Fruit fly (Drosophila melanogaster) whole organism, embryonic: ENCODE measurements around the gene CG31897.

Experiments used
- C15 ChIP-seq: fragments of 200-800 bp; sonication (Bioruptor generic); IDR thresholded peaks from 3 replicates; pipeline ENCODE4 v1.3.6; 2022; ENCODE audit warnings: missing biosample characterization, missing genetic modification characterization
- CG11085 ChIP-seq: fragments of 200-800 bp; sonication (Bioruptor generic); IDR thresholded peaks from 2 replicates; pipeline ENCODE4 v1.3.6; 2022; ENCODE audit warnings: missing biosample characterization, missing genetic modification characterization
- CG11398 ChIP-seq: fragments of 200-800 bp; sonication (Bioruptor generic); optimal IDR thresholded peaks from 2 replicates; lab custom pipeline; 2016; ENCODE audit warnings: missing biosample characterization, missing genetic modification characterization
- CG14050 ChIP-seq: fragments of 200-800 bp; sonication (Bioruptor generic); IDR thresholded peaks from 3 replicates; pipeline ENCODE4 v1.3.6; 2022; ENCODE audit warnings: missing biosample characterization, missing genetic modification characterization
- CG15269 ChIP-seq: fragments of 200-800 bp; sonication (Bioruptor generic); optimal IDR thresholded peaks from 2 replicates; lab custom pipeline; 2018; ENCODE audit warnings: missing biosample characterization, mild to moderate bottlenecking, missing genetic modification characterization, moderate library complexity
- CG1529 ChIP-seq: fragments of 200-800 bp; sonication (Bioruptor generic); optimal IDR thresholded peaks from 3 replicates; lab custom pipeline; 2018; ENCODE audit warnings: missing biosample characterization, missing genetic modification characterization
- CG15601 ChIP-seq: fragments of 200-800 bp; sonication (Bioruptor generic); optimal IDR thresholded peaks from 3 replicates; lab custom pipeline; 2019; ENCODE audit warnings: missing biosample characterization, mild to moderate bottlenecking, missing genetic modification characterization, moderate library complexity
- CG17385 ChIP-seq: fragments of 200-800 bp; sonication (Bioruptor generic); optimal IDR thresholded peaks from 3 replicates; lab custom pipeline; 2018; ENCODE audit warnings: missing biosample characterization, mild to moderate bottlenecking, missing genetic modification characterization
- CG18262 ChIP-seq: fragments of 200-800 bp; optimal IDR thresholded peaks from 3 replicates; lab custom pipeline; 2019; ENCODE audit warnings: missing biosample characterization, mild to moderate bottlenecking, missing genetic modification characterization, moderate library complexity
- CG30431 ChIP-seq: fragments of 200-800 bp; sonication (Bioruptor generic); optimal IDR thresholded peaks from 2 replicates; lab custom pipeline; 2017; ENCODE audit warnings: missing biosample characterization, missing genetic modification characterization
- CG31441 ChIP-seq: fragments of 200-800 bp; sonication (Bioruptor generic); IDR thresholded peaks from 2 replicates; pipeline ENCODE4 v1.3.6; 2022; ENCODE audit warnings: missing biosample characterization, missing genetic modification characterization
- CG4707 ChIP-seq: fragments of 200-800 bp; sonication (Bioruptor generic); optimal IDR thresholded peaks from 2 replicates; lab custom pipeline; 2018; ENCODE audit warnings: missing biosample characterization, mild to moderate bottlenecking, missing genetic modification characterization, moderate library complexity
- CG7372 ChIP-seq: fragments of 200-800 bp; sonication (Bioruptor generic); IDR thresholded peaks from 2 replicates; pipeline ENCODE4 v1.3.6; 2022; ENCODE audit warnings: missing biosample characterization, missing genetic modification characterization
- CG9727 ChIP-seq: fragments of 200-800 bp; sonication (Bioruptor generic); optimal IDR thresholded peaks from 3 replicates; lab custom pipeline; 2017; ENCODE audit warnings: missing biosample characterization, mild to moderate bottlenecking, missing genetic modification characterization
- CHES-1-like ChIP-seq: fragments of 200-800 bp; sonication (Bioruptor generic); optimal IDR thresholded peaks from 2 replicates; lab custom pipeline; 2016; ENCODE audit warnings: missing biosample characterization, missing genetic modification characterization
- CkIIα-i1 ChIP-seq: fragments of 200-800 bp; sonication (Bioruptor generic); IDR thresholded peaks from 2 replicates; pipeline ENCODE4 v1.3.6; 2022; ENCODE audit warnings: missing biosample characterization, missing genetic modification characterization
- Dek ChIP-seq: fragments of 200-800 bp; sonication (Bioruptor generic); optimal IDR thresholded peaks from 3 replicates; lab custom pipeline; 2019; ENCODE audit warnings: missing biosample characterization, mild to moderate bottlenecking, missing genetic modification characterization, moderate library complexity
- Doc3 ChIP-seq: fragments of 200-800 bp; sonication (Bioruptor generic); IDR thresholded peaks from 3 replicates; pipeline ENCODE4 v1.3.6; 2022; ENCODE audit warnings: missing biosample characterization, missing genetic modification characterization; ENCODE audit not compliant: partially characterized antibody
- Meics ChIP-seq: fragments of 200-800 bp; sonication (Bioruptor generic); optimal IDR thresholded peaks from 2 replicates; lab custom pipeline; 2017; ENCODE audit warnings: missing biosample characterization, mild to moderate bottlenecking, missing genetic modification characterization
- Mes4 ChIP-seq: fragments of 200-800 bp; sonication (Bioruptor generic); optimal IDR thresholded peaks from 2 replicates; lab custom pipeline; 2016; ENCODE audit warnings: missing biosample characterization, missing genetic modification characterization
- Myb ChIP-seq: fragments of 200-800 bp; sonication (Bioruptor generic); optimal IDR thresholded peaks from 2 replicates; lab custom pipeline; 2016; ENCODE audit warnings: missing biosample characterization, missing genetic modification characterization
- Opbp ChIP-seq: fragments of 200-800 bp; sonication (Bioruptor generic); IDR thresholded peaks from 3 replicates; pipeline ENCODE4 v1.3.6; 2022; ENCODE audit warnings: missing biosample characterization, missing genetic modification characterization; ENCODE audit not compliant: partially characterized antibody
- PHDP ChIP-seq: fragments of 200-800 bp; sonication (Bioruptor generic); optimal IDR thresholded peaks from 3 replicates; lab custom pipeline; 2018; ENCODE audit warnings: missing biosample characterization, mild to moderate bottlenecking, missing genetic modification characterization, moderate library complexity
- Ptx1 ChIP-seq: fragments of 200-800 bp; sonication (Bioruptor generic); IDR thresholded peaks from 2 replicates; pipeline ENCODE4 v1.3.6; 2022; ENCODE audit warnings: missing biosample characterization, missing genetic modification characterization
- Rx ChIP-seq: fragments of 200-800 bp; sonication (Bioruptor generic); IDR thresholded peaks from 2 replicates; pipeline ENCODE4 v1.3.6; 2022; ENCODE audit warnings: missing biosample characterization, missing genetic modification characterization
- Scr ChIP-seq: fragments of 200-800 bp; sonication (Bioruptor generic); IDR thresholded peaks from 2 replicates; pipeline ENCODE4 v1.3.6; 2022; ENCODE audit warnings: missing biosample characterization, missing genetic modification characterization; ENCODE audit not compliant: partially characterized antibody
- Sox100B ChIP-seq: fragments of 200-800 bp; sonication (Bioruptor generic); optimal IDR thresholded peaks from 3 replicates; lab custom pipeline; 2018; ENCODE audit warnings: missing biosample characterization, mild to moderate bottlenecking, missing genetic modification characterization
- Stat92E ChIP-seq, 3 experiments: fragments of >200 bp in 2 of 3; fragments of 200-800 bp in 1 of 3; sonication (Bioruptor generic) in 1 of 3; optimal IDR thresholded peaks; 2 replicates each; lab custom pipeline; 2017 to 2019; ENCODE audit warnings: missing biosample characterization in 3 of 3, missing genetic modification characterization in 3 of 3, mild to moderate bottlenecking in 1 of 3, moderate library complexity in 1 of 3
- ab ChIP-seq: fragments of 200-800 bp; sonication (Bioruptor generic); optimal IDR thresholded peaks from 2 replicates; lab custom pipeline; 2016; ENCODE audit warnings: missing biosample characterization, missing genetic modification characterization
- ac ChIP-seq: fragments of 200-800 bp; sonication (Bioruptor generic); optimal IDR thresholded peaks from 3 replicates; lab custom pipeline; 2017; ENCODE audit warnings: missing biosample characterization, mild to moderate bottlenecking, missing genetic modification characterization
- ash1 ChIP-seq: fragments of 200-800 bp; sonication (Bioruptor generic); optimal IDR thresholded peaks from 2 replicates; lab custom pipeline; 2018; ENCODE audit warnings: missing biosample characterization, mild to moderate bottlenecking, missing genetic modification characterization
- br ChIP-seq: fragments of >200 bp; optimal IDR thresholded peaks from 2 replicates; lab custom pipeline; 2017
- cato ChIP-seq: fragments of 200-800 bp; sonication (Bioruptor generic); optimal IDR thresholded peaks from 2 replicates; lab custom pipeline; 2016; ENCODE audit warnings: missing biosample characterization, missing genetic modification characterization, borderline replicate concordance
- dmrt11E ChIP-seq: fragments of 200-800 bp; sonication (Bioruptor generic); optimal IDR thresholded peaks from 3 replicates; lab custom pipeline; 2018; ENCODE audit warnings: missing biosample characterization, mild to moderate bottlenecking, missing genetic modification characterization, moderate library complexity
- ems ChIP-seq: fragments of 200-800 bp; sonication (Bioruptor generic); optimal IDR thresholded peaks from 3 replicates; lab custom pipeline; 2016; ENCODE audit warnings: missing biosample characterization, missing genetic modification characterization
- en ChIP-seq: fragments of 200-800 bp; sonication (Bioruptor generic); optimal IDR thresholded peaks from 2 replicates; lab custom pipeline; 2016; ENCODE audit warnings: missing biosample characterization, missing genetic modification characterization
- eve ChIP-seq, 2 experiments: fragments of >200 bp; optimal IDR thresholded peaks; 2 replicates each; lab custom pipeline; 2017; ENCODE audit warnings: missing biosample characterization in 2 of 2, missing genetic modification characterization in 2 of 2
- exex ChIP-seq: fragments of 200-800 bp; sonication (Bioruptor generic); optimal IDR thresholded peaks from 4 replicates; lab custom pipeline; 2018; ENCODE audit warnings: missing biosample characterization, mild to moderate bottlenecking, missing genetic modification characterization, moderate library complexity
- gfzf ChIP-seq: fragments of 200-800 bp; sonication (Bioruptor generic); optimal IDR thresholded peaks from 2 replicates; lab custom pipeline; 2016; ENCODE audit warnings: missing biosample characterization, mild to moderate bottlenecking, missing genetic modification characterization, moderate library complexity
- hbn ChIP-seq: fragments of 200-800 bp; sonication (Bioruptor generic); IDR thresholded peaks from 2 replicates; pipeline ENCODE4 v1.3.6; 2022; ENCODE audit warnings: missing biosample characterization, missing genetic modification characterization; ENCODE audit not compliant: partially characterized antibody
- jing ChIP-seq: fragments of 200-800 bp; sonication (Bioruptor generic); optimal IDR thresholded peaks from 2 replicates; lab custom pipeline; 2018; ENCODE audit warnings: missing biosample characterization, mild to moderate bottlenecking, missing genetic modification characterization
- kay ChIP-seq: fragments of 200-800 bp; sonication (Bioruptor generic); optimal IDR thresholded peaks from 2 replicates; lab custom pipeline; 2016; ENCODE audit warnings: missing biosample characterization, missing genetic modification characterization
- lola ChIP-seq, 3 experiments: fragments of >200 bp in 2 of 3; fragments of 200-800 bp in 1 of 3; sonication (Bioruptor generic) in 1 of 3; optimal IDR thresholded peaks; 2 replicates each; lab custom pipeline; 2017 to 2019; ENCODE audit warnings: missing biosample characterization in 3 of 3, missing genetic modification characterization in 3 of 3, mild to moderate bottlenecking in 1 of 3, moderate library complexity in 1 of 3
- nmo ChIP-seq: fragments of 200-800 bp; sonication (Bioruptor generic); optimal IDR thresholded peaks from 2 replicates; lab custom pipeline; 2018; ENCODE audit warnings: missing biosample characterization, mild to moderate bottlenecking, missing genetic modification characterization, moderate library complexity
- pb ChIP-seq: fragments of 200-800 bp; sonication (Bioruptor generic); optimal IDR thresholded peaks from 3 replicates; lab custom pipeline; 2016; ENCODE audit warnings: missing biosample characterization, missing genetic modification characterization
- shn ChIP-seq: fragments of 200-800 bp; sonication (Bioruptor generic); optimal IDR thresholded peaks from 3 replicates; lab custom pipeline; 2016; ENCODE audit warnings: missing biosample characterization, missing genetic modification characterization
- ssp ChIP-seq: fragments of 200-800 bp; sonication (Bioruptor generic); IDR thresholded peaks from 2 replicates; pipeline ENCODE4 v1.3.6; 2022; ENCODE audit warnings: missing biosample characterization, missing genetic modification characterization
- vvl ChIP-seq: fragments of 200-800 bp; sonication (Bioruptor generic); IDR thresholded peaks from 2 replicates; pipeline ENCODE4 v1.3.6; 2022; ENCODE audit warnings: missing biosample characterization, missing genetic modification characterization
- wdn ChIP-seq: fragments of 200-800 bp; sonication (Bioruptor generic); IDR thresholded peaks from 2 replicates; pipeline ENCODE4 v1.3.6; 2022; ENCODE audit warnings: missing biosample characterization, missing genetic modification characterization
- zfh2 ChIP-seq: fragments of 200-800 bp; sonication (Bioruptor generic); optimal IDR thresholded peaks from 2 replicates; lab custom pipeline; 2016; ENCODE audit warnings: missing biosample characterization, missing genetic modification characterization

CG31897 gene

dm6 chr2L:8464107-8464582, 21.9 kb downstream of the CG31897 start, which contains the start of gene prg (continued):
- peak; percentile 70 for TF ChIP-seq Meics
- no peak for TF ChIP-seq Rx (GFP tag; lab: Robert Waterston, UW)
- TF ChIP-seq hbn (GFP tag; lab: Robert Waterston, UW) = peak; percentile 98
- no peak for TF ChIP-seq ash1 (GFP tag; lab: Kevin White, UChicago)
- no peak for TF ChIP-seq ssp (GFP tag; lab: Robert Waterston, UW)
- peak; percentile 96 for TF ChIP-seq Scr
- TF ChIP-seq CG15269 = peak; percentile 68
- peak; percentile 51 for TF ChIP-seq dmrt11E (tag; lab: Kevin White, UChicago)
- no peak for TF ChIP-seq CG30431 (GFP tag; lab: Kevin White, UChicago)
- TF ChIP-seq CG31441 (GFP tag; lab: Robert Waterston, UW) = peak; percentile 61; the same call in 1 of the 2 replicates
- peak; percentile 12; the same call in 1 of the 2 replicates for TF ChIP-seq CG11085 (GFP tag; lab: Robert Waterston, UW)
- peak; percentile 55 for TF ChIP-seq Myb (GFP tag; lab: Kevin White, UChicago)
- peak; percentile 78 for TF ChIP-seq ems (GFP tag; lab: Kevin White, UChicago)
- TF ChIP-seq en (GFP tag; lab: Kevin White, UChicago) = peak; percentile 22
- TF ChIP-seq C15 (GFP tag; lab: Robert Waterston, UW) = no peak
- TF ChIP-seq shn = peak; percentile 31
- TF ChIP-seq CG18262 (tag; lab: Kevin White, UChicago) = peak; percentile 75
- TF ChIP-seq CG4707 (GFP tag; lab: Kevin White, UChicago) = peak; percentile 96
- peak; percentile 66 for TF ChIP-seq nmo (GFP tag; lab: Kevin White, UChicago)
- peak; percentile 36 for TF ChIP-seq exex
- peak; percentile 56 for TF ChIP-seq kay
- peak; percentile 22 for TF ChIP-seq CG15601 (tag; lab: Kevin White, UChicago)
- TF ChIP-seq vvl (GFP tag; lab: Robert Waterston, UW) = peak; percentile 64
- TF ChIP-seq wdn (GFP tag; lab: Robert Waterston, UW) = 0 out of 2 replicates have a peak, but pooled peaks have one; percentile 32
- TF ChIP-seq CkIIα-i1 (GFP tag; lab: Robert Waterston, UW) = no peak
- TF ChIP-seq Mes4 = peak; percentile 7
- TF ChIP-seq CG14050 = peak; percentile 33; the same call in 1 of the 3 replicates
- peak; percentile 96 for TF ChIP-seq Opbp (GFP tag; lab: Robert Waterston, UW)
- TF ChIP-seq pb (GFP tag; lab: Kevin White, UChicago) = peak; percentile 51
- peak; percentile 28; the same call in 1 of the 2 replicates for TF ChIP-seq CG7372 (GFP tag; lab: Robert Waterston, UW)
- TF ChIP-seq CG9727 (GFP tag; lab: Kevin White, UChicago) = peak; percentile 70
- peak; percentile 54 for TF ChIP-seq zfh2 (GFP tag; lab: Kevin White, UChicago)
- peak; percentile 75 for TF ChIP-seq Sox100B (GFP tag; lab: Kevin White, UChicago)
- TF ChIP-seq ab (GFP tag; lab: Kevin White, UChicago) = no peak
- peak; percentile 37 for TF ChIP-seq CG1529
- no peak for TF ChIP-seq jing (GFP tag; lab: Kevin White, UChicago)
- peak; percentile 69 for TF ChIP-seq PHDP (tag; lab: Kevin White, UChicago)
- peak; percentile 54 for TF ChIP-seq CHES-1-like (GFP tag; lab: Kevin White, UChicago)
- peak; percentile 39 for TF ChIP-seq Dek (tag; lab: Kevin White, UChicago)
- TF ChIP-seq ac (GFP tag; lab: Kevin White, UChicago) = no peak
- peak; percentile 63 for TF ChIP-seq Ptx1 (GFP tag; lab: Robert Waterston, UW)
- TF ChIP-seq br (lab: Kevin White, UChicago) = no peak
- peak; percentile 26 for TF ChIP-seq gfzf (GFP tag; lab: Kevin White, UChicago)
- TF ChIP-seq Doc3 = peak; percentile 98
- TF ChIP-seq lola (GFP tag; optimal IDR thresholded peaks at IDR 0.05; lab: Kevin White, UChicago) = peak in 1 of 3 experiments; percentile 54
- TF ChIP-seq cato (GFP tag; lab: Kevin White, UChicago) = peak; percentile 14
- TF ChIP-seq CG17385 (GFP tag; lab: Kevin White, UChicago) = peak; percentile 66
- peak; percentile 3 for TF ChIP-seq CG11398 (GFP tag; lab: Kevin White, UChicago)
- TF ChIP-seq Stat92E (GFP tag; optimal IDR thresholded peaks at IDR 0.05; lab: Kevin White, UChicago) = peak in 1 of 3 experiments; percentile 22
- no peak for TF ChIP-seq eve (GFP tag; optimal IDR thresholded peaks at IDR 0.05; lab: Kevin White, UChicago)
